Worm (Caenorhabditis elegans): Measurements from ENCODE around the gene col-87.

col-87 gene

ce11 chrII:14138849-14139419 is 44.4 kb upstream of the col-87 start:
- TF ChIP-seq egrh-3 (GFP tag; IDR thresholded peaks at IDR 0.05) (peak; percentile 55; the same call in 1 of the 2 replicates), dox-1 (GFP tag; IDR thresholded peaks at IDR 0.05) (0 out of 2 replicates have a peak, but pooled peaks have one; percentile 7), zfh-2 (GFP tag; conservative IDR thresholded peaks at IDR 0.05) (peak; percentile 73), K11D2.4 (GFP tag; IDR thresholded peaks at IDR 0.05) (no peak)

ce11 chrII:14137538-14137937 is 43.0 kb upstream of the col-87 start, which contains the start of gene K09E4.1:
Gene K09E4.1 (plus strand): TSS chrII:14137838.
- no peak for TF ChIP-seq B0261.1 (tag; optimal IDR thresholded peaks at IDR 0.05)
- TF ChIP-seq xnd-1 (tag; optimal IDR thresholded peaks at IDR 0.05) = no peak
- TF ChIP-seq ceh-40 (GFP tag; IDR thresholded peaks at IDR 0.05) = no peak
- no peak for TF ChIP-seq somi-1 (GFP tag; optimal IDR thresholded peaks at IDR 0.05)
- no peak for TF ChIP-seq ets-4 (GFP tag; optimal IDR thresholded peaks at IDR 0.05)
- no peak for TF ChIP-seq snpc-3.4 (tag; optimal IDR thresholded peaks at IDR 0.05)
- no peak for TF ChIP-seq hlh-26 (GFP tag; conservative IDR thresholded peaks at IDR 0.05)
- TF ChIP-seq athp-1 (tag; optimal IDR thresholded peaks at IDR 0.05) = no peak
- no peak for TF ChIP-seq aptf-2 (GFP tag; conservative IDR thresholded peaks at IDR 0.05)
- TF ChIP-seq akir-1 (GFP tag; optimal IDR thresholded peaks at IDR 0.05) = no peak
- TF ChIP-seq let-607 (tag; optimal IDR thresholded peaks at IDR 0.05) = no peak
- TF ChIP-seq sdz-38 (tag; optimal IDR thresholded peaks at IDR 0.05) = no peak
- TF ChIP-seq gei-17 (GFP tag; optimal IDR thresholded peaks at IDR 0.05) = no peak

- TF ChIP-seq F57A8.1 (GFP tag; optimal IDR thresholded peaks at IDR 0.05) (no peak), egrh-3 (GFP tag; IDR thresholded peaks at IDR 0.05) (peak; percentile 24; the same call in 1 of the 2 replicates), zfh-2 (GFP tag; conservative IDR thresholded peaks at IDR 0.05) (peak; percentile 68)
These were observed 41.8 kb upstream of the col-87 start for ce11 chrII:14136302-14136701.

ce11 chrII:14132733-14133132 is 38.2 kb upstream of the col-87 start, which contains the start of gene algn-3:
Gene algn-3 (minus strand): TSS chrII:14132833.
- TF ChIP-seq F57C9.4 (tag; optimal IDR thresholded peaks at IDR 0.05) (no peak), ceh-79 (tag; optimal IDR thresholded peaks at IDR 0.05) (no peak), egl-44 (GFP tag; IDR thresholded peaks at IDR 0.05) (no peak), F49E8.2 (tag; optimal IDR thresholded peaks at IDR 0.05; ENCODE audit: insufficient read depth) (no peak), B0336.3 (GFP tag; IDR thresholded peaks at IDR 0.05) (no peak), K11D2.4 (GFP tag; IDR thresholded peaks at IDR 0.05) (no peak), nhr-179 (tag; optimal IDR thresholded peaks at IDR 0.05) (no peak), let-607 (tag; optimal IDR thresholded peaks at IDR 0.05) (no peak), ccch-3 (GFP tag; optimal IDR thresholded peaks at IDR 0.05) (no peak), somi-1 (GFP tag; optimal IDR thresholded peaks at IDR 0.05) (no peak), nhr-80 (tag; optimal IDR thresholded peaks at IDR 0.05) (no peak), nhr-90 (tag; optimal IDR thresholded peaks at IDR 0.05) (no peak), F52B5.7 (tag; optimal IDR thresholded peaks at IDR 0.05) (no peak), lin-35 (GFP tag; optimal IDR thresholded peaks at IDR 0.05) (no peak), mxl-1 (tag; optimal IDR thresholded peaks at IDR 0.05) (no peak), akir-1 (GFP tag; optimal IDR thresholded peaks at IDR 0.05) (no peak), cebp-2 (GFP tag; IDR thresholded peaks at IDR 0.05) (no peak), ama-1 (optimal IDR thresholded peaks at IDR 0.05) (no peak), ama-1 (GFP tag; optimal IDR thresholded peaks at IDR 0.05) (no peak), F55B11.4 (tag; optimal IDR thresholded peaks at IDR 0.05; ENCODE audit: borderline replicate concordance, insufficient read depth) (no peak)
